Worm (Caenorhabditis elegans): ENCODE data around the gene C16D2.1.

- TF ChIP-seq him-1 (tag; optimal IDR thresholded peaks at IDR 0.05) (no peak), dao-5 (tag; optimal IDR thresholded peaks at IDR 0.05) (no peak)
Observed at ce11 chrII:9131363-9131762, at the start of gene C16D2.1.
